Fruit fly (Drosophila melanogaster): ENCODE measurements around the gene KdelR.

Gene KdelR

dm6 chr2L:10387869-10388726, 38.6 kb upstream of the KdelR start, which contains the start of gene da:
Gene da (plus strand): TSS chr2L:10388105.
- TF ChIP-seq CG12768 (GFP tag; optimal IDR thresholded peaks at IDR 0.05), result peak; percentile 52
- TF ChIP-seq CG33017 (tag; optimal IDR thresholded peaks at IDR 0.05), result peak; percentile 49
- TF ChIP-seq bab1 (GFP tag; optimal IDR thresholded peaks at IDR 0.05), result peak; percentile 21
- peak; percentile 28 for TF ChIP-seq pad (GFP tag; optimal IDR thresholded peaks at IDR 0.05)
- TF ChIP-seq cic (GFP tag; optimal IDR thresholded peaks at IDR 0.05), result peak; percentile 45
- peak; percentile 74 for TF ChIP-seq CG11617 (GFP tag; optimal IDR thresholded peaks at IDR 0.05)
- TF ChIP-seq CG14711 (tag; optimal IDR thresholded peaks at IDR 0.05), result peak; percentile 63
- peak; percentile 53 for TF ChIP-seq CG7045 (GFP tag; optimal IDR thresholded peaks at IDR 0.05)
- TF ChIP-seq kay (GFP tag; ENCODE audit: borderline replicate concordance), result peak; percentile 99
- TF ChIP-seq Crg-1 (GFP tag; optimal IDR thresholded peaks at IDR 0.05), result peak; percentile 33
- peak; percentile 62 for TF ChIP-seq CG7101 (tag; optimal IDR thresholded peaks at IDR 0.05)
- no peak for TF ChIP-seq cnc (optimal IDR thresholded peaks at IDR 0.05)
- TF ChIP-seq CG1620 (GFP tag; optimal IDR thresholded peaks at IDR 0.05), result peak; percentile 70
- no peak for TF ChIP-seq Hr96 (GFP tag; optimal IDR thresholded peaks at IDR 0.05)
- TF ChIP-seq Clk (GFP tag; optimal IDR thresholded peaks at IDR 0.05), result no peak
- TF ChIP-seq CG5204 (GFP tag; optimal IDR thresholded peaks at IDR 0.05), result no peak
- peak; percentile 30 for TF ChIP-seq tj (GFP tag; optimal IDR thresholded peaks at IDR 0.05)
- TF ChIP-seq toe (GFP tag; optimal IDR thresholded peaks at IDR 0.05), result no peak
- TF ChIP-seq Mnt (GFP tag; optimal IDR thresholded peaks at IDR 0.05), result peak; percentile 69
- no peak for TF ChIP-seq ovo (GFP tag; optimal IDR thresholded peaks at IDR 0.05)

- TF ChIP-seq kay (GFP tag; ENCODE audit: borderline replicate concordance) (no peak), CG14711 (tag; optimal IDR thresholded peaks at IDR 0.05) (no peak), bab1 (GFP tag; optimal IDR thresholded peaks at IDR 0.05) (no peak), toe (GFP tag; optimal IDR thresholded peaks at IDR 0.05) (no peak), CG7045 (GFP tag; optimal IDR thresholded peaks at IDR 0.05) (no peak), Clk (GFP tag; optimal IDR thresholded peaks at IDR 0.05) (no peak), CG1620 (GFP tag; optimal IDR thresholded peaks at IDR 0.05) (no peak), cnc (optimal IDR thresholded peaks at IDR 0.05) (no peak), CG7101 (tag; optimal IDR thresholded peaks at IDR 0.05) (no peak)
These were observed 33.2 kb upstream of the KdelR start for dm6 chr2L:10393467-10393866.

- peak; percentile 96 for TF ChIP-seq tj (GFP tag; optimal IDR thresholded peaks at IDR 0.05)
- no peak for TF ChIP-seq CG11617 (GFP tag; optimal IDR thresholded peaks at IDR 0.05)
These were observed 31.7 kb upstream of the KdelR start for dm6 chr2L:10395035-10395434.

dm6 chr2L:10395642-10396487, 30.8 kb upstream of the KdelR start, which contains the start of gene Mdh1:
Gene Mdh1 (minus strand): TSS chr2L:10396332.
- no peak for TF ChIP-seq Crg-1 (GFP tag; optimal IDR thresholded peaks at IDR 0.05)
- TF ChIP-seq CG1620 (GFP tag; optimal IDR thresholded peaks at IDR 0.05), result no peak
- TF ChIP-seq CG12768 (GFP tag; optimal IDR thresholded peaks at IDR 0.05), result peak; percentile 19
- no peak for TF ChIP-seq toe (GFP tag; optimal IDR thresholded peaks at IDR 0.05)
- peak; percentile 25 for TF ChIP-seq CG33017 (tag; optimal IDR thresholded peaks at IDR 0.05)
- peak; percentile 5 for TF ChIP-seq CG11617 (GFP tag; optimal IDR thresholded peaks at IDR 0.05)
- peak; percentile 79 for TF ChIP-seq kay (GFP tag; ENCODE audit: borderline replicate concordance)
- TF ChIP-seq bab1 (GFP tag; optimal IDR thresholded peaks at IDR 0.05), result peak; percentile 32
- peak; percentile 28 for TF ChIP-seq Mnt (GFP tag; optimal IDR thresholded peaks at IDR 0.05)

- no peak for TF ChIP-seq CG5204 (GFP tag; optimal IDR thresholded peaks at IDR 0.05)
- TF ChIP-seq CG14711 (tag; optimal IDR thresholded peaks at IDR 0.05), result no peak
- TF ChIP-seq CG11617 (GFP tag; optimal IDR thresholded peaks at IDR 0.05), result no peak
- no peak for TF ChIP-seq Mnt (GFP tag; optimal IDR thresholded peaks at IDR 0.05)
- no peak for TF ChIP-seq CG12768 (GFP tag; optimal IDR thresholded peaks at IDR 0.05)
- no peak for TF ChIP-seq pad (GFP tag; optimal IDR thresholded peaks at IDR 0.05)
- TF ChIP-seq Hr96 (GFP tag; optimal IDR thresholded peaks at IDR 0.05), result no peak
- no peak for TF ChIP-seq CG1620 (GFP tag; optimal IDR thresholded peaks at IDR 0.05)
- no peak for TF ChIP-seq ovo (GFP tag; optimal IDR thresholded peaks at IDR 0.05)
- no peak for TF ChIP-seq Crg-1 (GFP tag; optimal IDR thresholded peaks at IDR 0.05)
- TF ChIP-seq cic (GFP tag; optimal IDR thresholded peaks at IDR 0.05), result no peak
- TF ChIP-seq Clk (GFP tag; optimal IDR thresholded peaks at IDR 0.05), result no peak
- no peak for TF ChIP-seq cnc (optimal IDR thresholded peaks at IDR 0.05)
These were observed 30.2 kb upstream of the KdelR start, which contains the start of gene Cnot4 for dm6 chr2L:10396488-10396824. Gene Cnot4 (plus strand): TSS chr2L:10396716.

- no peak for TF ChIP-seq CG1620 (GFP tag; optimal IDR thresholded peaks at IDR 0.05)
- TF ChIP-seq Hr96 (GFP tag; optimal IDR thresholded peaks at IDR 0.05), result no peak
- TF ChIP-seq cic (GFP tag; optimal IDR thresholded peaks at IDR 0.05), result peak; percentile 59
- TF ChIP-seq kay (GFP tag; ENCODE audit: borderline replicate concordance), result peak; percentile 99
- peak; percentile 65 for TF ChIP-seq Mnt (GFP tag; optimal IDR thresholded peaks at IDR 0.05)
- no peak for TF ChIP-seq Clk (GFP tag; optimal IDR thresholded peaks at IDR 0.05)
- peak; percentile 84 for TF ChIP-seq tj (GFP tag; optimal IDR thresholded peaks at IDR 0.05)
- TF ChIP-seq CG5204 (GFP tag; optimal IDR thresholded peaks at IDR 0.05), result no peak
These were observed 29.7 kb upstream of the KdelR start for dm6 chr2L:10396877-10397587.

All from whole organism, adult.